Worm (Caenorhabditis elegans): Measurements from ENCODE around the gene T26E4.3.

T26E4.3 gene

DNA sequence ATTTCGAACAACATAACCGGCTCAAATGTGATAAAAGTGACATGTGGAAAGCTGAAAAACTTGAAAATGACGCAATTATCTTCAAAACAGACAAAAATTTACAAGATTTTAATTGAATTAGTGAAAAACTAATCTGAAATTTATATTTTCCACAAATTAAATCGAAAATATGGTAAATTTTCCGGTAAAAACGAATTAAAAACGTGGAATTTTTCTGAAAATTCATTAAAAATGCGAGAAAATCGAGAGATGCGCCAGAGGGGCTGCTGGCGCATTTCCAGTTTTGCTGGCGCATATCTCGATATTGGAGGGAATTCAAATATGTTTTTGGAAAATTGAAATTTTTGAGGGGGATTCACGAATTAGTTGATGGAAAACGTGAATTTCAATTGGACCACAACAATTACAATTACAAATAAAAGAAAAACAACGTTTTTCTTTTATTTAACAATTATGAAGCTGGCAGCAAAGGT, 16.4 kb upstream of the T26E4.3 start, which contains the start of the genes haf-3 and F57A10.2:
haf-3 (minus strand) TSS at position 51 of the 473 bp plus-strand sequence.
F57A10.2 (plus strand) TSS at position 454 of the 473 bp plus-strand sequence.
- TF ChIP-seq hif-1 (tag; optimal IDR thresholded peaks at IDR 0.05) (peak; percentile 44 to 54), daf-19 (GFP tag; conservative IDR thresholded peaks at IDR 0.05) (no peak), lin-15B (tag; optimal IDR thresholded peaks at IDR 0.05) (peak; percentile 68), F49E8.2 (tag; optimal IDR thresholded peaks at IDR 0.05; ENCODE audit: borderline replicate concordance) (peak; percentile 80), unc-62 (GFP tag; optimal IDR thresholded peaks at IDR 0.05 in 1 of 2) (no peak), unc-62 (tag; optimal IDR thresholded peaks at IDR 0.05) (no peak), vab-7 (GFP tag; IDR thresholded peaks at IDR 0.05) (peak; percentile 43; the same call in 1 of the 2 replicates), dpl-1 (GFP tag; optimal IDR thresholded peaks at IDR 0.05) (peak; percentile 99), nhr-237 (tag; optimal IDR thresholded peaks at IDR 0.05) (no peak), mdl-1 (tag; optimal IDR thresholded peaks at IDR 0.05) (peak in 1 of 2 experiments; percentile 21), hlh-11 (tag; optimal IDR thresholded peaks at IDR 0.05) (peak; percentile 82), daf-16 (GFP tag; optimal IDR thresholded peaks at IDR 0.05) (peak in 1 of 2 experiments; percentile 58), daf-16 (tag; optimal IDR thresholded peaks at IDR 0.05) (peak; percentile 42), snpc-1.2 (GFP tag; IDR thresholded peaks at IDR 0.05) (peak; percentile 70), nhr-25 (tag; optimal IDR thresholded peaks at IDR 0.05; ENCODE audit: borderline replicate concordance, insufficient read depth) (peak; percentile 9), hlh-30 (tag; optimal IDR thresholded peaks at IDR 0.05; ENCODE audit: insufficient read depth) (peak; percentile 78), Y5F2A.4 (GFP tag; optimal IDR thresholded peaks at IDR 0.05) (peak; percentile 40), snpc-4 (tag; optimal IDR thresholded peaks at IDR 0.05) (peak; percentile 34), rbr-2 (tag; optimal IDR thresholded peaks at IDR 0.05) (peak; percentile 88), spr-3 (GFP tag; optimal IDR thresholded peaks at IDR 0.05) (peak; percentile 73), fkh-10 (GFP tag; optimal IDR thresholded peaks at IDR 0.05) (peak; percentile 79), spr-1 (tag; optimal IDR thresholded peaks at IDR 0.05) (peak; percentile 78), F10B5.3 (tag; optimal IDR thresholded peaks at IDR 0.05) (peak; percentile 71), nhr-48 (tag; optimal IDR thresholded peaks at IDR 0.05) (peak; percentile 75), hmg-1.1 (GFP tag; IDR thresholded peaks at IDR 0.05) (peak; percentile 79), lin-13 (GFP tag; optimal IDR thresholded peaks at IDR 0.05) (peak; percentile 83), F26F4.8 (GFP tag; conservative IDR thresholded peaks at IDR 0.05) (no peak), arid-1 (GFP tag; conservative IDR thresholded peaks at IDR 0.05) (0 out of 2 replicates have a peak, but pooled peaks have one; percentile 37), ceh-62 (tag; optimal IDR thresholded peaks at IDR 0.05) (no peak), lsy-2 (tag; optimal IDR thresholded peaks at IDR 0.05) (peak in 1 of 2 experiments; percentile 95), mes-2 (tag; optimal IDR thresholded peaks at IDR 0.05; ENCODE audit: poor library complexity, severe bottlenecking) (peak; percentile 93), ctbp-1 (GFP tag; IDR thresholded peaks at IDR 0.05) (peak; percentile 80; the same call in 1 of the 2 replicates), pqm-1 (tag; optimal IDR thresholded peaks at IDR 0.05) (no peak), daf-12 (tag; optimal IDR thresholded peaks at IDR 0.05) (no peak), nhr-28 (tag; optimal IDR thresholded peaks at IDR 0.05) (peak; percentile 73), nhr-77 (tag; optimal IDR thresholded peaks at IDR 0.05) (peak; percentile 90), ama-1 (optimal IDR thresholded peaks at IDR 0.05) (no peak), D1046.2 (GFP tag; IDR thresholded peaks at IDR 0.05) (0 out of 2 replicates have a peak, but pooled peaks have one; percentile 36), zip-2 (tag; optimal IDR thresholded peaks at IDR 0.05) (peak; percentile 76), lin-38 (GFP tag; IDR thresholded peaks at IDR 0.05) (peak; percentile 90), tra-1 (GFP tag; IDR thresholded peaks at IDR 0.05) (peak; percentile 88), pha-4 (GFP tag; IDR thresholded peaks at IDR 0.05) (peak; percentile 73), pha-4 (tag; optimal IDR thresholded peaks at IDR 0.05) (peak; percentile 46), zfp-2 (tag; optimal IDR thresholded peaks at IDR 0.05) (peak; percentile 10), jun-1 (tag; optimal IDR thresholded peaks at IDR 0.05) (peak; percentile 62), mxl-3 (GFP tag; optimal IDR thresholded peaks at IDR 0.05) (no peak), ceh-32 (tag; optimal IDR thresholded peaks at IDR 0.05; ENCODE audit: poor library complexity) (peak; percentile 38), mep-1 (tag; optimal IDR thresholded peaks at IDR 0.05) (peak; percentile 94), php-3 (GFP tag; IDR thresholded peaks at IDR 0.05) (peak; percentile 68; the same call in 1 of the 2 replicates), T26A8.4 (GFP tag; IDR thresholded peaks at IDR 0.05) (peak; percentile 94), nhr-102 (tag; optimal IDR thresholded peaks at IDR 0.05) (peak; percentile 92)
